Fruit fly (Drosophila melanogaster) whole organism, embryonic: ENCODE data around the gene CG4988.

Experiments used
- Asciz ChIP-seq: fragments of 200-800 bp; sonication (Bioruptor generic); optimal IDR thresholded peaks from 2 replicates; lab custom pipeline; 2017; ENCODE audit warnings: missing biosample characterization, mild to moderate bottlenecking, missing genetic modification characterization, missing genetic modification reagents
- CG10543 ChIP-seq: fragments of 200-800 bp; sonication (Bioruptor generic); optimal IDR thresholded peaks from 3 replicates; lab custom pipeline; 2017; ENCODE audit warnings: missing biosample characterization, mild to moderate bottlenecking, missing genetic modification characterization, moderate library complexity
- CG11085 ChIP-seq: fragments of 200-800 bp; sonication (Bioruptor generic); IDR thresholded peaks from 2 replicates; pipeline ENCODE4 v1.3.6; 2022; ENCODE audit warnings: missing biosample characterization, missing genetic modification characterization
- CG11695 ChIP-seq: fragments of 200-800 bp; sonication (Bioruptor generic); IDR thresholded peaks from 3 replicates; pipeline ENCODE4 v1.3.6; 2022; ENCODE audit warnings: missing biosample characterization, missing genetic modification characterization
- CG1233 ChIP-seq: fragments of 200-800 bp; sonication (Bioruptor generic); optimal IDR thresholded peaks from 4 replicates; lab custom pipeline; 2018; ENCODE audit warnings: missing biosample characterization, mild to moderate bottlenecking, missing genetic modification characterization
- CG12744 ChIP-seq: fragments of 200-800 bp; sonication (Bioruptor generic); optimal IDR thresholded peaks from 2 replicates; lab custom pipeline; 2016; ENCODE audit warnings: missing biosample characterization, missing genetic modification characterization
- CG13296 ChIP-seq: fragments of 200-800 bp; sonication (Bioruptor generic); optimal IDR thresholded peaks from 3 replicates; lab custom pipeline; 2018; ENCODE audit warnings: missing biosample characterization, mild to moderate bottlenecking, missing genetic modification characterization
- CG13894 ChIP-seq: fragments of 200-800 bp; sonication (Bioruptor generic); optimal IDR thresholded peaks from 3 replicates; lab custom pipeline; 2018; ENCODE audit warnings: missing biosample characterization, mild to moderate bottlenecking, missing genetic modification characterization, moderate library complexity
- CG15601 ChIP-seq: fragments of 200-800 bp; sonication (Bioruptor generic); optimal IDR thresholded peaks from 3 replicates; lab custom pipeline; 2019; ENCODE audit warnings: missing biosample characterization, mild to moderate bottlenecking, missing genetic modification characterization, moderate library complexity
- CG15696 ChIP-seq: fragments of 200-800 bp; sonication (Bioruptor generic); optimal IDR thresholded peaks from 2 replicates; lab custom pipeline; 2019; ENCODE audit warnings: missing biosample characterization, mild to moderate bottlenecking, missing genetic modification characterization, moderate library complexity
- CG17385 ChIP-seq: fragments of 200-800 bp; sonication (Bioruptor generic); optimal IDR thresholded peaks from 3 replicates; lab custom pipeline; 2018; ENCODE audit warnings: missing biosample characterization, mild to moderate bottlenecking, missing genetic modification characterization
- CG17568 ChIP-seq: fragments of 200-800 bp; sonication (Bioruptor generic); optimal IDR thresholded peaks from 2 replicates; lab custom pipeline; 2018; ENCODE audit warnings: missing biosample characterization, mild to moderate bottlenecking, missing genetic modification characterization, moderate library complexity
- CG17912 ChIP-seq: fragments of 200-800 bp; sonication (Bioruptor generic); optimal IDR thresholded peaks from 2 replicates; lab custom pipeline; 2018; ENCODE audit warnings: missing biosample characterization, mild to moderate bottlenecking, missing genetic modification characterization
- CG34376 ChIP-seq: fragments of 200-800 bp; sonication (Bioruptor generic); optimal IDR thresholded peaks from 2 replicates; lab custom pipeline; 2018; ENCODE audit warnings: missing biosample characterization, mild to moderate bottlenecking, missing genetic modification characterization
- CG5180 ChIP-seq: fragments of 200-800 bp; sonication (Bioruptor generic); optimal IDR thresholded peaks from 3 replicates; lab custom pipeline; 2017; ENCODE audit warnings: missing biosample characterization, missing genetic modification characterization, mild to moderate bottlenecking, moderate library complexity, missing genetic modification reagents
- CG6813 ChIP-seq: fragments of 200-800 bp; sonication (Bioruptor generic); optimal IDR thresholded peaks from 2 replicates; lab custom pipeline; 2017; ENCODE audit warnings: missing biosample characterization, missing genetic modification characterization, mild to moderate bottlenecking, moderate library complexity, missing genetic modification reagents
- CG7271 ChIP-seq: fragments of 200-800 bp; sonication (Bioruptor generic); optimal IDR thresholded peaks from 2 replicates; lab custom pipeline; 2018; ENCODE audit warnings: missing biosample characterization, mild to moderate bottlenecking, missing genetic modification characterization, moderate library complexity
- CG7839 ChIP-seq: fragments of 200-800 bp; sonication (Bioruptor generic); optimal IDR thresholded peaks from 3 replicates; lab custom pipeline; 2018; ENCODE audit warnings: missing biosample characterization, mild to moderate bottlenecking, missing genetic modification characterization, moderate library complexity
- CG8478 ChIP-seq: fragments of >200 bp; optimal IDR thresholded peaks from 2 replicates; lab custom pipeline; 2018
- CHES-1-like ChIP-seq: fragments of 200-800 bp; sonication (Bioruptor generic); optimal IDR thresholded peaks from 2 replicates; lab custom pipeline; 2016; ENCODE audit warnings: missing biosample characterization, missing genetic modification characterization
- Hand ChIP-seq: fragments of 200-800 bp; sonication (Bioruptor generic); optimal IDR thresholded peaks from 2 replicates; lab custom pipeline; 2017; ENCODE audit warnings: mild to moderate bottlenecking, missing biosample characterization, missing genetic modification reagents, missing genetic modification characterization
- Lpt ChIP-seq: fragments of >200 bp; optimal IDR thresholded peaks from 2 replicates; lab custom pipeline; 2018; ENCODE audit warnings: missing biosample characterization, missing genetic modification characterization
- MTF-1 ChIP-seq: fragments of 200-800 bp; sonication (Bioruptor generic); optimal IDR thresholded peaks from 2 replicates; lab custom pipeline; 2018; ENCODE audit warnings: missing biosample characterization, mild to moderate bottlenecking, missing genetic modification characterization, borderline replicate concordance
- Med ChIP-seq: fragments of 200-800 bp; sonication (Bioruptor generic); peaks from one replicate; lab custom pipeline; 2016; ENCODE audit warnings: missing biosample characterization, missing genetic modification characterization, mild to moderate bottlenecking, inconsistent platforms, moderate library complexity
- Vsx1 ChIP-seq: fragments of 200-800 bp; sonication (Bioruptor generic); optimal IDR thresholded peaks from 2 replicates; lab custom pipeline; 2017; ENCODE audit warnings: missing biosample characterization, mild to moderate bottlenecking, missing genetic modification characterization, missing genetic modification reagents
- ab ChIP-seq: fragments of 200-800 bp; sonication (Bioruptor generic); optimal IDR thresholded peaks from 2 replicates; lab custom pipeline; 2016; ENCODE audit warnings: missing biosample characterization, missing genetic modification characterization
- ci ChIP-seq: fragments of 200-800 bp; sonication (Bioruptor generic); IDR thresholded peaks from 3 replicates; pipeline ENCODE4 v1.3.6; 2022; ENCODE audit warnings: missing biosample characterization, missing genetic modification characterization
- cwo ChIP-seq: fragments of 200-800 bp; sonication (Bioruptor generic); optimal IDR thresholded peaks from 3 replicates; lab custom pipeline; 2017; ENCODE audit warnings: missing biosample characterization, missing genetic modification characterization, mild to moderate bottlenecking, moderate library complexity, missing genetic modification reagents
- dan ChIP-seq: fragments of 200-800 bp; sonication (Bioruptor generic); IDR thresholded peaks from 2 replicates; pipeline ENCODE4 v1.3.6; 2022; ENCODE audit warnings: missing biosample characterization, missing genetic modification characterization
- danr ChIP-seq: fragments of 200-800 bp; sonication (Bioruptor generic); IDR thresholded peaks from 2 replicates; pipeline ENCODE4 v1.3.6; 2022; ENCODE audit warnings: missing biosample characterization, missing genetic modification characterization
- dati ChIP-seq: fragments of 200-800 bp; sonication (Bioruptor generic); IDR thresholded peaks from 2 replicates; pipeline ENCODE4 v1.3.6; 2022; ENCODE audit warnings: missing biosample characterization, missing genetic modification characterization
- exex ChIP-seq: fragments of 200-800 bp; sonication (Bioruptor generic); optimal IDR thresholded peaks from 4 replicates; lab custom pipeline; 2018; ENCODE audit warnings: missing biosample characterization, mild to moderate bottlenecking, missing genetic modification characterization, moderate library complexity
- fd3F ChIP-seq: fragments of 200-800 bp; sonication (Bioruptor generic); optimal IDR thresholded peaks from 2 replicates; lab custom pipeline; 2018; ENCODE audit warnings: missing biosample characterization, mild to moderate bottlenecking, missing genetic modification characterization, moderate library complexity
- kah ChIP-seq: fragments of 200-800 bp; sonication (Bioruptor generic); optimal IDR thresholded peaks from 2 replicates; lab custom pipeline; 2018; ENCODE audit warnings: missing biosample characterization, mild to moderate bottlenecking, missing genetic modification characterization
- luna ChIP-seq: fragments of 200-800 bp; sonication (Bioruptor generic); optimal IDR thresholded peaks from 2 replicates; lab custom pipeline; 2016; ENCODE audit warnings: missing biosample characterization, missing genetic modification characterization
- nau ChIP-seq: fragments of 200-800 bp; sonication (Bioruptor generic); optimal IDR thresholded peaks from 3 replicates; lab custom pipeline; 2017; ENCODE audit warnings: missing biosample characterization, mild to moderate bottlenecking, missing genetic modification characterization, missing genetic modification reagents
- odd ChIP-seq: fragments of 200-800 bp; sonication (Bioruptor generic); optimal IDR thresholded peaks from 2 replicates; lab custom pipeline; 2017; ENCODE audit warnings: missing biosample characterization, mild to moderate bottlenecking, missing genetic modification characterization
- sc ChIP-seq, 3 experiments: fragments of >200 bp in 2 of 3; fragments of 200-800 bp in 1 of 3; sonication (Bioruptor generic) in 1 of 3; optimal IDR thresholded peaks; 2 replicates in 2 of 3; 3 replicates in 1 of 3; lab custom pipeline; 2017; ENCODE audit warnings: mild to moderate bottlenecking in 1 of 3, missing biosample characterization in 1 of 3, missing genetic modification characterization in 1 of 3, missing genetic modification reagents in 1 of 3
- schlank ChIP-seq: fragments of 200-800 bp; sonication (Bioruptor generic); optimal IDR thresholded peaks from 2 replicates; lab custom pipeline; 2018; ENCODE audit warnings: missing biosample characterization, mild to moderate bottlenecking, missing genetic modification characterization
- sd ChIP-seq: fragments of 200-800 bp; sonication (Bioruptor generic); optimal IDR thresholded peaks from 3 replicates; lab custom pipeline; 2018; ENCODE audit warnings: missing biosample characterization, mild to moderate bottlenecking, missing genetic modification characterization, moderate library complexity
- seq ChIP-seq: fragments of 200-800 bp; sonication (Bioruptor generic); IDR thresholded peaks from 2 replicates; pipeline ENCODE4 v1.3.6; 2022; ENCODE audit warnings: missing biosample characterization, missing genetic modification characterization
- sug ChIP-seq: fragments of 200-800 bp; optimal IDR thresholded peaks from 2 replicates; lab custom pipeline; 2019; ENCODE audit warnings: missing biosample characterization, mild to moderate bottlenecking, missing genetic modification characterization, moderate library complexity
- wek ChIP-seq: fragments of 200-800 bp; sonication (Bioruptor generic); optimal IDR thresholded peaks from 3 replicates; lab custom pipeline; 2018; ENCODE audit warnings: missing biosample characterization, mild to moderate bottlenecking, missing genetic modification characterization, moderate library complexity

The CG4988 gene

DNA sequence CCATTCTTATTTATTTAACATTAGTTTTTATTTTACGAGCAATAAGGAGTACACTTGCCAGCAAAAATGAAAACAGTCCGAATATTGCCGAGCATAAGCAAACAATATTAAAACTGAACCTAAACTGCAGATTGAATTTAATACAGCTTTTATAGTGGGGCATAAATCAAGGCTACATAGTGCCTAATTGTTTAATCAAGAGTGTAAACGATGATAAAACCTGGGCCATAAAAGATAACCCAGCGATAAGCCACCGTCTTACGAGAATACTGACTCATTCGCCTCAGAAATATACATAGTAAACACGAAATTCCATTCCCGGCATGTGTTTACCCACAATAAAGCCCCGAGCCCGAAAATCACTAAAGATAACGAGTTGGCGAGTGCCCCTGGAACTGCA lies 41.4 kb downstream of the CG4988 start (continued):
- TF ChIP-seq CG6813 (GFP tag; lab: Kevin White, UChicago) (peak; percentile 8), ci (GFP tag; lab: Robert Waterston, UW) (0 out of 3 replicates have a peak, but pooled peaks have one; percentile 40), sug (tag; lab: Kevin White, UChicago) (peak; percentile 49), CG10543 (GFP tag; lab: Kevin White, UChicago) (peak; percentile 55), Asciz (GFP tag; lab: Kevin White, UChicago) (peak; percentile 43), CG12744 (GFP tag; lab: Kevin White, UChicago) (no peak), nau (GFP tag; lab: Kevin White, UChicago) (peak; percentile 28), dati (no peak), CG5180 (GFP tag; lab: Kevin White, UChicago) (peak; percentile 29), danr (GFP tag; lab: Robert Waterston, UW) (no peak), Vsx1 (GFP tag; lab: Kevin White, UChicago) (peak; percentile 57), wek (GFP tag; lab: Kevin White, UChicago) (peak; percentile 54), ab (GFP tag; lab: Kevin White, UChicago) (no peak), fd3F (GFP tag; lab: Kevin White, UChicago) (peak; percentile 30), CG15696 (tag; lab: Kevin White, UChicago) (peak; percentile 20), CG1233 (GFP tag; lab: Kevin White, UChicago) (peak; percentile 20), CG11085 (GFP tag; lab: Robert Waterston, UW) (no peak), CG17568 (peak; percentile 43), Hand (GFP tag; lab: Kevin White, UChicago) (peak; percentile 40), CG7271 (tag; lab: Kevin White, UChicago) (peak; percentile 43), CG17912 (GFP tag; lab: Kevin White, UChicago) (peak; percentile 18), luna (GFP tag; lab: Kevin White, UChicago) (no peak), CG17385 (peak; percentile 20), exex (tag; lab: Kevin White, UChicago) (peak; percentile 92), CG8478 (no peak), odd (GFP tag; lab: Kevin White, UChicago) (peak; percentile 48), CHES-1-like (no peak), CG13296 (peak; percentile 58), Med (peak; percentile 83), dan (GFP tag; lab: Robert Waterston, UW) (no peak), CG15601 (peak; percentile 25), kah (peak; percentile 4), CG11695 (GFP tag; lab: Robert Waterston, UW) (0 out of 3 replicates have a peak, but pooled peaks have one; percentile 11), CG7839 (tag; lab: Kevin White, UChicago) (peak; percentile 26), schlank (peak; percentile 10), MTF-1 (peak; percentile 13)

- TF ChIP-seq cwo (GFP tag; lab: Kevin White, UChicago) (peak; percentile 81), exex (tag; lab: Kevin White, UChicago) (peak; percentile 67), CG13894 (tag; lab: Kevin White, UChicago) (no peak), CG34376 (GFP tag; lab: Kevin White, UChicago) (peak; percentile 17), sd (tag; lab: Kevin White, UChicago) (peak; percentile 15), Lpt (GFP tag; lab: Kevin White, UChicago) (no peak), sc (optimal IDR thresholded peaks at IDR 0.05; lab: Kevin White, UChicago) (no peak), sc (GFP tag; optimal IDR thresholded peaks at IDR 0.05; lab: Kevin White, UChicago) (no peak), seq (GFP tag; lab: Robert Waterston, UW) (no peak)
These were observed 43.0 kb downstream of the CG4988 start for dm6 chr2L:11737648-11738047.
